Fruit fly (Drosophila melanogaster): ENCODE results near the gene Kaz.

The Kaz gene

DNA sequence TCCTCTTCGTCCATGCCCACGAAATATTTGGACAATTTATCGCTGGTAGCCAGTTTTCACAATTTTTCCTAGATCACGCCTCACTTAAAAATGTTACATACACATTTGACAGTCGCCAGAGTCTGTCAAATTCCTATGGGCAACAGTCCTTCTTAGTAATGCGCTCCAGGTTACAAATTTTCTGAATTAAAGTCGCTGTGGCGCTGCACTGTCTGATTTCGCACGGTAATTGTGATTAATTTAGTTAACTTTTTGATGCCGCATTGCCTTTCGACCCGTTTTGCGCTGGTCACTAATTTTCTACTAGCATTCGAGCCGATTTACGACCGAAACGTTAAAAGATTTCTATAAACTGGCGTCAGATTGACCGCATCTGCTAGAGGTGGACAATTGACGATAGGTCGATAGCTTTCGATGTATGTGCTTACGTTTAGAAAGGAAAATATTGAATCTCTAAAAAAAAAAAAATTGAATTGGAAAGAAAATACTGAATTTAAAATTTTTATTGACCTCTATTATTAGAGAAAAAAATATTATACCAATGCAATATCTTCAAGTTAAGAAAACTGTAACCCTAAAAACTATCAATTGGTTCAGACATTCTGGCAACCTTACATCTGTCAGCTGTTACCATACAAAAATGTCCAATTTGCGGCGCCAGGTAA is 16.0 kb downstream of the Kaz start, which contains the start of the genes lili and CG34150 (continued):
- TF ChIP-seq CG3065 (GFP tag; optimal IDR thresholded peaks at IDR 0.05), result no peak
- TF ChIP-seq CG17328 (GFP tag; IDR thresholded peaks at IDR 0.05), result peak; percentile 62
- no peak for TF ChIP-seq Hey (tag; optimal IDR thresholded peaks at IDR 0.05)
- TF ChIP-seq CG18599 (GFP tag; optimal IDR thresholded peaks at IDR 0.05), result peak; percentile 76
- TF ChIP-seq CG10565 (GFP tag; optimal IDR thresholded peaks at IDR 0.05), result no peak
- TF ChIP-seq dati (GFP tag; IDR thresholded peaks at IDR 0.05), result no peak
- TF ChIP-seq gfzf (GFP tag; optimal IDR thresholded peaks at IDR 0.05), result peak; percentile 35
- peak; percentile 80; the same call in 1 of the 2 replicates for TF ChIP-seq Atf6 (GFP tag; IDR thresholded peaks at IDR 0.05)
- peak; percentile 29 for TF ChIP-seq slp2 (GFP tag; optimal IDR thresholded peaks at IDR 0.05)
- peak; percentile 50 for TF ChIP-seq p53 (GFP tag; optimal IDR thresholded peaks at IDR 0.05)
- peak; percentile 54 for TF ChIP-seq tio (GFP tag; optimal IDR thresholded peaks at IDR 0.05)
- TF ChIP-seq CG12942 (GFP tag; optimal IDR thresholded peaks at IDR 0.05), result peak; percentile 74
- peak; percentile 62 for TF ChIP-seq CG11085 (GFP tag; IDR thresholded peaks at IDR 0.05)
- peak; percentile 81 for TF ChIP-seq Fer2 (tag; optimal IDR thresholded peaks at IDR 0.05)
- TF ChIP-seq CG1832 (GFP tag; optimal IDR thresholded peaks at IDR 0.05), result no peak
- no peak for TF ChIP-seq odd (GFP tag; optimal IDR thresholded peaks at IDR 0.05)
- TF ChIP-seq CG3838 (GFP tag; optimal IDR thresholded peaks at IDR 0.05), result peak; percentile 67
- peak; percentile 47 for TF ChIP-seq luna (GFP tag; optimal IDR thresholded peaks at IDR 0.05)
- TF ChIP-seq ATbp (GFP tag; optimal IDR thresholded peaks at IDR 0.05), result no peak
- no peak for TF ChIP-seq CG10321 (GFP tag; IDR thresholded peaks at IDR 0.05)
- TF ChIP-seq aop (GFP tag; IDR thresholded peaks at IDR 0.05), result no peak
- peak; percentile 73 for TF ChIP-seq CG32772 (GFP tag; IDR thresholded peaks at IDR 0.05)
- TF ChIP-seq Nf-YC (tag; optimal IDR thresholded peaks at IDR 0.05), result peak; percentile 75
- TF ChIP-seq H2.0 (GFP tag; IDR thresholded peaks at IDR 0.05), result 0 out of 2 replicates have a peak, but pooled peaks have one; percentile 25
- peak; percentile 22 for TF ChIP-seq da (GFP tag; optimal IDR thresholded peaks at IDR 0.05)
- peak; percentile 15 for TF ChIP-seq CG6254 (GFP tag; optimal IDR thresholded peaks at IDR 0.05)
- no peak for TF ChIP-seq HHEX (GFP tag; optimal IDR thresholded peaks at IDR 0.05)
- peak; percentile 89 for TF ChIP-seq CG3847 (GFP tag; IDR thresholded peaks at IDR 0.05)
- 0 out of 2 replicates have a peak, but pooled peaks have one; percentile 26 for TF ChIP-seq CG14667 (GFP tag; IDR thresholded peaks at IDR 0.05)
- peak; percentile 90 for TF ChIP-seq phol (tag; optimal IDR thresholded peaks at IDR 0.05)
- TF ChIP-seq schlank (tag; optimal IDR thresholded peaks at IDR 0.05), result no peak
- TF ChIP-seq Gug (GFP tag; IDR thresholded peaks at IDR 0.05), result peak; percentile 57; the same call in 3 of the 4 replicates
- TF ChIP-seq vfl (GFP tag; optimal IDR thresholded peaks at IDR 0.05), result peak; percentile 73
- TF ChIP-seq Dip3 (GFP tag; optimal IDR thresholded peaks at IDR 0.05), result peak; percentile 65
- TF ChIP-seq Spps (tag; optimal IDR thresholded peaks at IDR 0.05), result peak; percentile 43
- TF ChIP-seq Sry-β (GFP tag; optimal IDR thresholded peaks at IDR 0.05), result peak; percentile 27
- peak; percentile 89 for TF ChIP-seq unc-4 (GFP tag; IDR thresholded peaks at IDR 0.05; ENCODE audit: partially characterized antibody)
- TF ChIP-seq CG2875 (GFP tag; optimal IDR thresholded peaks at IDR 0.05), result no peak
- no peak for TF ChIP-seq CG14965 (GFP tag; optimal IDR thresholded peaks at IDR 0.05; ENCODE audit: borderline replicate concordance)
- 0 out of 2 replicates have a peak, but pooled peaks have one; percentile 47 for TF ChIP-seq ttk (GFP tag; IDR thresholded peaks at IDR 0.05)
- TF ChIP-seq CG8281 (tag; optimal IDR thresholded peaks at IDR 0.05), result peak; percentile 36
- TF ChIP-seq CG13123 (GFP tag; optimal IDR thresholded peaks at IDR 0.05), result peak; percentile 58
- peak; percentile 79 for TF ChIP-seq Max (GFP tag; optimal IDR thresholded peaks at IDR 0.05)
- TF ChIP-seq klu (GFP tag; IDR thresholded peaks at IDR 0.05), result peak; percentile 69
- TF ChIP-seq CG8944 (GFP tag; optimal IDR thresholded peaks at IDR 0.05), result peak; percentile 67
- peak; percentile 62 for TF ChIP-seq sisA (GFP tag; IDR thresholded peaks at IDR 0.05)
- TF ChIP-seq CG13424 (tag; optimal IDR thresholded peaks at IDR 0.05), result peak; percentile 89
- peak in 1 of 2 experiments; percentile 9 for TF ChIP-seq tll (GFP tag; optimal IDR thresholded peaks at IDR 0.05)
- TF ChIP-seq cas (GFP tag; IDR thresholded peaks at IDR 0.05), result 0 out of 2 replicates have a peak, but pooled peaks have one; percentile 45

All from whole organism, embryonic.